Fruit fly (Drosophila melanogaster): ENCODE measurements around the gene GstT4.
A peak's percentile ranks its signal among the peaks of the same experiment; 100 is the strongest.

GstT4 gene

DNA sequence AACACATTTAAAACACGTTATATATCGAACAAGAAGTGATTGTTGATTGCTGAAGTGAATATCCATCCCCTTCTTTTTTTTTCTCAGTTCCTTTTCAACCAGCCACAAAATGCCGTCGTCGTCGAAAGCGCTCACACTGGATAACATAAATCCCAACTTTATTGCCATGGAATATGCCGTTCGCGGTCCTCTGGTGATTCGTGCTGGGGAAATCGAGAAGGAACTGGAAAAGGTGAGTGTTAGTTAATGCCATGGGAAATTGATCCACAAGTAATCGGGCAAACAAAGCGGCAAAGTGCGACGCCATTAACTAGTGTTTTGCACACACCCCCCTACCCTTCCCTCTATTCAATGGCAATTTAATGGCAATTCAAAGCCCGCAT lies 30.4 kb upstream of the GstT4 start:
- TF ChIP-seq CG34367 (tag; optimal IDR thresholded peaks at IDR 0.05): no peak
- no peak for TF ChIP-seq Ets98B (GFP tag; IDR thresholded peaks at IDR 0.05)
- TF ChIP-seq EcR (GFP tag; optimal IDR thresholded peaks at IDR 0.05): no peak
- no peak for TF ChIP-seq CG4496 (GFP tag; IDR thresholded peaks at IDR 0.05)
- TF ChIP-seq CG14655 (GFP tag; optimal IDR thresholded peaks at IDR 0.05): no peak
- TF ChIP-seq CG10348 (GFP tag; IDR thresholded peaks at IDR 0.05): no peak
- TF ChIP-seq gl (tag; optimal IDR thresholded peaks at IDR 0.05): no peak
- no peak for TF ChIP-seq CG17806 (tag; optimal IDR thresholded peaks at IDR 0.05)
- no peak for TF ChIP-seq Pif1B (GFP tag; optimal IDR thresholded peaks at IDR 0.05)
- no peak for TF ChIP-seq CG12605 (GFP tag; IDR thresholded peaks at IDR 0.05)
- no peak for TF ChIP-seq CG13204 (GFP tag; optimal IDR thresholded peaks at IDR 0.05)
- TF ChIP-seq CG8159 (tag; optimal IDR thresholded peaks at IDR 0.05): no peak
- TF ChIP-seq CG8301 (tag; optimal IDR thresholded peaks at IDR 0.05): no peak
- TF ChIP-seq Pif1A (GFP tag; optimal IDR thresholded peaks at IDR 0.05): no peak
- TF ChIP-seq rn (GFP tag; IDR thresholded peaks at IDR 0.05): no peak
- TF ChIP-seq Snoo (tag; optimal IDR thresholded peaks at IDR 0.05): no peak
- TF ChIP-seq fd96Ca (GFP tag; IDR thresholded peaks at IDR 0.05): no peak
- no peak for TF ChIP-seq CG9948 (tag; optimal IDR thresholded peaks at IDR 0.05)
- no peak for TF ChIP-seq D1 (tag; optimal IDR thresholded peaks at IDR 0.05)

DNA sequence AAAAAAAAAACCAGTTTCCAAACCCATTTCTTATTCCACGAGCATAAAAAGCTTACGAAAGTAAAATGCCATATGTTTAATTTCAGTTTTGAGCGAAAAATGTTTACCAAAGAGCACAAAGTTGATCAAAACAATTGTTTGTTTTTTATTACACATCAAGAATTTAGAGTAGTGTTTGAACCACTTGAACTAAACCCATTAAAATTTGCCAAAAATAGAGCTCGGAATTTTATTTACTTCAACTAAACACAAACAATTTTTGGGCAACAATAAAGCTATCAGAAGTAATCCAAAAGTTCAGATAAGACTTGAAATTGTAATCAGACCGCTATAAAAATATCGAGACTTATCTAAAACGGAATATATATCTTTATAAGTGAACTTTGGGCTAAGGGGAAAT lies 29.6 kb upstream of the GstT4 start:
- no peak for TF ChIP-seq CG8159 (tag; optimal IDR thresholded peaks at IDR 0.05)
- TF ChIP-seq CG8301 (tag; optimal IDR thresholded peaks at IDR 0.05): no peak
- TF ChIP-seq CG12605 (GFP tag; IDR thresholded peaks at IDR 0.05): no peak
- no peak for TF ChIP-seq gl (tag; optimal IDR thresholded peaks at IDR 0.05)
- no peak for TF ChIP-seq EcR (GFP tag; optimal IDR thresholded peaks at IDR 0.05)
- TF ChIP-seq Pif1B (GFP tag; optimal IDR thresholded peaks at IDR 0.05): no peak
- TF ChIP-seq rn (GFP tag; IDR thresholded peaks at IDR 0.05): no peak
- no peak for TF ChIP-seq CG10348 (GFP tag; IDR thresholded peaks at IDR 0.05)
- no peak for TF ChIP-seq fd96Ca (GFP tag; IDR thresholded peaks at IDR 0.05)
- no peak for TF ChIP-seq CG34367 (tag; optimal IDR thresholded peaks at IDR 0.05)
- TF ChIP-seq CG4496 (GFP tag; IDR thresholded peaks at IDR 0.05): no peak
- TF ChIP-seq Snoo (tag; optimal IDR thresholded peaks at IDR 0.05): no peak
- TF ChIP-seq CG15710 (tag; optimal IDR thresholded peaks at IDR 0.05): no peak
- TF ChIP-seq Ets98B (GFP tag; IDR thresholded peaks at IDR 0.05): no peak

DNA sequence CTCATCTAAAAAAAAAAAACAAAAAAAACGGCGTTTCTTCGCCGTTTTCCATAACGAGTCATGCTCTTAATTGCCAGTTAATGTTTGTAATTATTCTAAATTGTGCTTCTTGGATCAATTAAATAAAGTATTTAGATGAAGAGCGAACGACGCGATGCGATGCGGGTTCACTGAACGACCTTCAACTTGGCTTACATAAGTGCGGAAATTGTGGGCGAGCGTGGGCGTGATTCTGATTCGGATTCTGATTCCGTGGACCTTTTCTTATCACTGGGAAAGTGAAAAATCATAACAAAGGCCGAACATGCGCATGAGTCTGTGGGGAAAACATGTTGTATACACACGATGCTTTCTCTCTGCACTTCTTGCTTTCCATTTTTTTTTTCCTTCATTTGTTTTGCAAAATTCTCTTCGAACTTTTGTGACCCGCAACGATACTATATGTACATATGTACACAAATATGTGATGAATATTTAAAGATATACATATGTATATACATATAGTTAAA lies 29.0 kb upstream of the GstT4 start:
- TF ChIP-seq Ets98B (GFP tag; IDR thresholded peaks at IDR 0.05) (no peak), CG15710 (tag; optimal IDR thresholded peaks at IDR 0.05) (no peak), CG8301 (tag; optimal IDR thresholded peaks at IDR 0.05) (no peak), EcR (GFP tag; optimal IDR thresholded peaks at IDR 0.05) (peak; percentile 85)

DNA sequence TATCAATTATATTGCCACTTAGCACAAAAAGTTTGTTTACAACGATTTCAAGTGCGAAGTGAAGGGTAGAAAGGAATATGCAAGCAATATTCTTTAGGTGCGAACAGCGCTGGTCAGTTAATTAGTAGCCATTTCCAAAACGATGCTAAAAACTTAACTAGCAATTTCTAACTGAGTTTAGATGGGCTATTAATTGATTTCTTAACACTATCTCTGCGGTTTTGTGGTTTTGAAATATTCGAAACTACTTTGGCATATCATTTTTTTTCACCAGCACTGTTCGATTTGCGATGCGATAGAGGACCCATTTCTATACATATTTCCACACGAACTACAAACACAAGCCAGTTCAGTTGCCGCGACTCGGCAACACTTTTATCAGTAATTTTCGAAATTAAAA lies 28.0 kb upstream of the GstT4 start:
- TF ChIP-seq CG15710 (tag; optimal IDR thresholded peaks at IDR 0.05): peak; percentile 49
- peak; percentile 60 for TF ChIP-seq CG14655 (GFP tag; optimal IDR thresholded peaks at IDR 0.05)
- TF ChIP-seq CG17806 (tag; optimal IDR thresholded peaks at IDR 0.05): peak; percentile 64
- TF ChIP-seq Snoo (tag; optimal IDR thresholded peaks at IDR 0.05): peak; percentile 14
- TF ChIP-seq CG13204 (GFP tag; optimal IDR thresholded peaks at IDR 0.05): no peak
- peak; percentile 24 for TF ChIP-seq D1 (tag; optimal IDR thresholded peaks at IDR 0.05)
- peak; percentile 51 for TF ChIP-seq CG8159 (tag; optimal IDR thresholded peaks at IDR 0.05)
- no peak for TF ChIP-seq EcR (GFP tag; optimal IDR thresholded peaks at IDR 0.05)
- TF ChIP-seq Ets98B (GFP tag; IDR thresholded peaks at IDR 0.05): peak; percentile 65
- no peak for TF ChIP-seq rn (GFP tag; IDR thresholded peaks at IDR 0.05)
- TF ChIP-seq Pif1B (GFP tag; optimal IDR thresholded peaks at IDR 0.05): peak; percentile 33
- peak; percentile 13 for TF ChIP-seq gl (tag; optimal IDR thresholded peaks at IDR 0.05)
- TF ChIP-seq fd96Ca (GFP tag; IDR thresholded peaks at IDR 0.05): peak; percentile 75; the same call in 2 of the 3 replicates
- TF ChIP-seq CG8301 (tag; optimal IDR thresholded peaks at IDR 0.05): peak; percentile 52
- peak; percentile 47; the same call in 1 of the 2 replicates for TF ChIP-seq CG32121 (GFP tag; IDR thresholded peaks at IDR 0.05)
- no peak for TF ChIP-seq CG10348 (GFP tag; IDR thresholded peaks at IDR 0.05)
- peak; percentile 51; the same call in 1 of the 2 replicates for TF ChIP-seq CG12605 (GFP tag; IDR thresholded peaks at IDR 0.05)
- TF ChIP-seq CG9948 (tag; optimal IDR thresholded peaks at IDR 0.05): peak; percentile 55
- TF ChIP-seq Pif1A (GFP tag; optimal IDR thresholded peaks at IDR 0.05): peak; percentile 48
- peak; percentile 80 for TF ChIP-seq CG4496 (GFP tag; IDR thresholded peaks at IDR 0.05)
- TF ChIP-seq CG34367 (tag; optimal IDR thresholded peaks at IDR 0.05): peak; percentile 42

DNA sequence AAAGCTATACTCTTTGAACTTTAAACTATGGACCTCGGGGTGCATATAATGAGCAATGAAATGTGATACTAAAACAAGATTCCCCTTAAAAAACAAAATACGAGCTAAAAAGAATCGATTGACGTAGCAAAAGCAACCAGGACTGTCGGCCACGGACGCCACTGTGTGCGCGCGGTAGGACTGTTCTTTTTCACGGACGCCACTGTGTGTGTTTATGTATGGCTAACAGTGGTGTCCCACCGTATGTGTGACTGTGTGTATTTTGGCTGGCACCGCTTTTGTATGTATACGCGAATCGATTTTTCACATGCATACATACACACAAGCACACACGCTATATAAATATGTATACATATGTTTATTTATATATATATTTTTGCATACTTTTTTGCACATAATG lies 20.8 kb upstream of the GstT4 start:
- TF ChIP-seq Snoo (tag; optimal IDR thresholded peaks at IDR 0.05) (peak; percentile 37), gl (tag; optimal IDR thresholded peaks at IDR 0.05) (peak; percentile 34), Pif1A (GFP tag; optimal IDR thresholded peaks at IDR 0.05) (peak; percentile 60), CG12605 (GFP tag; IDR thresholded peaks at IDR 0.05) (peak; percentile 53; the same call in 1 of the 2 replicates), CG15710 (tag; optimal IDR thresholded peaks at IDR 0.05) (peak; percentile 21), CG4496 (GFP tag; IDR thresholded peaks at IDR 0.05) (peak; percentile 76), CG13204 (GFP tag; optimal IDR thresholded peaks at IDR 0.05) (peak; percentile 30), D1 (tag; optimal IDR thresholded peaks at IDR 0.05) (no peak), Pif1B (GFP tag; optimal IDR thresholded peaks at IDR 0.05) (peak; percentile 58), CG17806 (tag; optimal IDR thresholded peaks at IDR 0.05) (peak; percentile 39), EcR (GFP tag; optimal IDR thresholded peaks at IDR 0.05) (no peak), CG9948 (tag; optimal IDR thresholded peaks at IDR 0.05) (no peak), rn (GFP tag; IDR thresholded peaks at IDR 0.05) (peak; percentile 47; the same call in 1 of the 2 replicates), Ets98B (GFP tag; IDR thresholded peaks at IDR 0.05) (peak; percentile 68), fd96Ca (GFP tag; IDR thresholded peaks at IDR 0.05) (peak; percentile 64; the same call in 2 of the 3 replicates), CG14655 (GFP tag; optimal IDR thresholded peaks at IDR 0.05) (peak; percentile 43), CG8159 (tag; optimal IDR thresholded peaks at IDR 0.05) (peak; percentile 29), CG32121 (GFP tag; IDR thresholded peaks at IDR 0.05) (peak; percentile 69), CG10348 (GFP tag; IDR thresholded peaks at IDR 0.05) (no peak), CG34367 (tag; optimal IDR thresholded peaks at IDR 0.05) (peak; percentile 26), CG8301 (tag; optimal IDR thresholded peaks at IDR 0.05) (peak; percentile 13)
